Fruit fly (Drosophila melanogaster) whole organism, embryonic: ENCODE data around the gene eloF.

Experiments
- Ada2b ChIP-seq: fragments of 200-800 bp; sonication (Bioruptor generic); IDR thresholded peaks from 2 replicates; pipeline ENCODE4 v1.3.6; 2022; ENCODE audit warnings: missing biosample characterization, missing genetic modification characterization
- B-H1 ChIP-seq: fragments of 200-800 bp; sonication (Bioruptor generic); IDR thresholded peaks from 3 replicates; pipeline ENCODE4 v1.3.6; 2022; ENCODE audit warnings: missing biosample characterization, missing genetic modification characterization
- Blimp-1 ChIP-seq: fragments of 200-800 bp; sonication (Bioruptor generic); optimal IDR thresholded peaks from 3 replicates; lab custom pipeline; 2018; ENCODE audit warnings: missing biosample characterization, missing genetic modification characterization, mild to moderate bottlenecking, moderate library complexity, missing genetic modification reagents
- CG10267 ChIP-seq: fragments of 200-800 bp; sonication (Bioruptor generic); optimal IDR thresholded peaks from 2 replicates; lab custom pipeline; 2018; ENCODE audit warnings: missing biosample characterization, mild to moderate bottlenecking, missing genetic modification characterization, moderate library complexity
- CG11504 ChIP-seq: fragments of 200-800 bp; sonication (Bioruptor generic); optimal IDR thresholded peaks from 3 replicates; lab custom pipeline; 2019; ENCODE audit warnings: missing biosample characterization, mild to moderate bottlenecking, missing genetic modification characterization, moderate library complexity
- CG11695 ChIP-seq: fragments of 200-800 bp; sonication (Bioruptor generic); IDR thresholded peaks from 3 replicates; pipeline ENCODE4 v1.3.6; 2022; ENCODE audit warnings: missing biosample characterization, missing genetic modification characterization
- CG12391 ChIP-seq: fragments of 200-800 bp; sonication (Bioruptor generic); optimal IDR thresholded peaks from 3 replicates; lab custom pipeline; 2018; ENCODE audit warnings: missing biosample characterization, mild to moderate bottlenecking, missing genetic modification characterization, moderate library complexity
- CG13424 ChIP-seq: fragments of 200-800 bp; sonication (Bioruptor generic); optimal IDR thresholded peaks from 2 replicates; lab custom pipeline; 2019; ENCODE audit warnings: missing biosample characterization, mild to moderate bottlenecking, missing genetic modification characterization, moderate library complexity
- CG15269 ChIP-seq: fragments of 200-800 bp; sonication (Bioruptor generic); optimal IDR thresholded peaks from 2 replicates; lab custom pipeline; 2018; ENCODE audit warnings: missing biosample characterization, mild to moderate bottlenecking, missing genetic modification characterization, moderate library complexity
- CG1647 ChIP-seq: fragments of 200-800 bp; sonication (Bioruptor generic); optimal IDR thresholded peaks from 3 replicates; lab custom pipeline; 2016; ENCODE audit warnings: missing biosample characterization, missing genetic modification characterization
- CG18476 ChIP-seq: fragments of 200-800 bp; sonication (Bioruptor generic); optimal IDR thresholded peaks from 2 replicates; lab custom pipeline; 2016; ENCODE audit warnings: missing biosample characterization, mild to moderate bottlenecking, missing genetic modification characterization
- CG18619 ChIP-seq: fragments of 200-800 bp; sonication (Bioruptor generic); optimal IDR thresholded peaks from 3 replicates; lab custom pipeline; 2017; ENCODE audit warnings: missing biosample characterization, mild to moderate bottlenecking, missing genetic modification characterization
- CG30403 ChIP-seq: fragments of 200-800 bp; sonication (Bioruptor generic); optimal IDR thresholded peaks from 3 replicates; lab custom pipeline; 2016; ENCODE audit warnings: missing biosample characterization, missing genetic modification characterization
- CG3065 ChIP-seq: fragments of 200-800 bp; sonication (Bioruptor generic); optimal IDR thresholded peaks from 2 replicates; lab custom pipeline; 2016; ENCODE audit warnings: missing biosample characterization, missing genetic modification characterization
- CG34422 ChIP-seq: fragments of 200-800 bp; sonication (Bioruptor generic); IDR thresholded peaks from 3 replicates; pipeline ENCODE4 v1.3.6; 2022; ENCODE audit warnings: missing biosample characterization, missing genetic modification characterization
- CG5180 ChIP-seq: fragments of 200-800 bp; sonication (Bioruptor generic); optimal IDR thresholded peaks from 3 replicates; lab custom pipeline; 2017; ENCODE audit warnings: missing biosample characterization, missing genetic modification characterization, mild to moderate bottlenecking, moderate library complexity, missing genetic modification reagents
- CG6813 ChIP-seq: fragments of 200-800 bp; sonication (Bioruptor generic); optimal IDR thresholded peaks from 2 replicates; lab custom pipeline; 2017; ENCODE audit warnings: missing biosample characterization, missing genetic modification characterization, mild to moderate bottlenecking, moderate library complexity, missing genetic modification reagents
- CG6854 ChIP-seq: fragments of 200-800 bp; sonication (Bioruptor generic); optimal IDR thresholded peaks from 3 replicates; lab custom pipeline; 2017; ENCODE audit warnings: missing biosample characterization, mild to moderate bottlenecking, missing genetic modification characterization
- CG7556 ChIP-seq: fragments of 200-800 bp; sonication (Bioruptor generic); optimal IDR thresholded peaks from 2 replicates; lab custom pipeline; 2017; ENCODE audit warnings: missing biosample characterization, mild to moderate bottlenecking, missing genetic modification characterization
- CG9215 ChIP-seq: fragments of 200-800 bp; sonication (Bioruptor generic); IDR thresholded peaks from 2 replicates; pipeline ENCODE4 v1.3.6; 2022; ENCODE audit warnings: missing biosample characterization, missing genetic modification characterization
- CG9817 ChIP-seq: fragments of 200-800 bp; sonication (Bioruptor generic); optimal IDR thresholded peaks from 2 replicates; lab custom pipeline; 2018; ENCODE audit warnings: missing biosample characterization, mild to moderate bottlenecking, missing genetic modification characterization, moderate library complexity
- Fer3 ChIP-seq: fragments of 200-800 bp; sonication (Bioruptor generic); optimal IDR thresholded peaks from 2 replicates; lab custom pipeline; 2018; ENCODE audit warnings: missing biosample characterization, mild to moderate bottlenecking, missing genetic modification characterization, moderate library complexity
- Hr51 ChIP-seq, 2 experiments: fragments of 200-800 bp; sonication (Bioruptor generic); optimal IDR thresholded peaks; 2 replicates in 1 of 2; 3 replicates in 1 of 2; lab custom pipeline; 2016 to 2018; ENCODE audit warnings: missing biosample characterization in 2 of 2, missing genetic modification characterization in 2 of 2, mild to moderate bottlenecking in 1 of 2, moderate library complexity in 1 of 2
- Nf-YC ChIP-seq: fragments of 200-800 bp; optimal IDR thresholded peaks from 3 replicates; lab custom pipeline; 2019; ENCODE audit warnings: missing biosample characterization, mild to moderate bottlenecking, missing genetic modification characterization, moderate library complexity
- Oli ChIP-seq: fragments of 200-800 bp; sonication (Bioruptor generic); optimal IDR thresholded peaks from 2 replicates; lab custom pipeline; 2018; ENCODE audit warnings: missing biosample characterization, mild to moderate bottlenecking, missing genetic modification characterization, moderate library complexity
- PHDP ChIP-seq: fragments of 200-800 bp; sonication (Bioruptor generic); optimal IDR thresholded peaks from 3 replicates; lab custom pipeline; 2018; ENCODE audit warnings: missing biosample characterization, mild to moderate bottlenecking, missing genetic modification characterization, moderate library complexity
- Rfx ChIP-seq: fragments of 200-800 bp; sonication (Bioruptor generic); IDR thresholded peaks from 2 replicates; pipeline ENCODE4 v1.3.6; 2022; ENCODE audit warnings: missing biosample characterization, missing genetic modification characterization
- bab2 ChIP-seq: fragments of 200-800 bp; sonication (Bioruptor generic); optimal IDR thresholded peaks from 2 replicates; lab custom pipeline; 2016; ENCODE audit warnings: missing biosample characterization, missing genetic modification characterization
- dan ChIP-seq: fragments of 200-800 bp; sonication (Bioruptor generic); IDR thresholded peaks from 2 replicates; pipeline ENCODE4 v1.3.6; 2022; ENCODE audit warnings: missing biosample characterization, missing genetic modification characterization
- dmrt99B ChIP-seq: fragments of 200-800 bp; sonication (Bioruptor generic); optimal IDR thresholded peaks from 2 replicates; lab custom pipeline; 2018; ENCODE audit warnings: missing biosample characterization, mild to moderate bottlenecking, missing genetic modification characterization, moderate library complexity
- dysf ChIP-seq: fragments of 200-800 bp; sonication (Bioruptor generic); IDR thresholded peaks from 3 replicates; pipeline ENCODE4 v1.3.6; 2022; ENCODE audit warnings: missing biosample characterization, missing genetic modification characterization
- eyg ChIP-seq: fragments of 200-800 bp; sonication (Bioruptor generic); optimal IDR thresholded peaks from 3 replicates; lab custom pipeline; 2016; ENCODE audit warnings: missing biosample characterization, missing genetic modification characterization
- fd96Cb ChIP-seq: fragments of 200-800 bp; sonication (Bioruptor generic); optimal IDR thresholded peaks from 2 replicates; lab custom pipeline; 2018; ENCODE audit warnings: missing biosample characterization, mild to moderate bottlenecking, missing genetic modification characterization, moderate library complexity
- ftz-f1 ChIP-seq: fragments of 200-800 bp; sonication (Bioruptor generic); optimal IDR thresholded peaks from 2 replicates; lab custom pipeline; 2016; ENCODE audit warnings: missing biosample characterization, missing genetic modification characterization
- gem ChIP-seq: fragments of 200-800 bp; sonication (Bioruptor generic); optimal IDR thresholded peaks from 2 replicates; lab custom pipeline; 2019; ENCODE audit warnings: missing biosample characterization, mild to moderate bottlenecking, missing genetic modification characterization, moderate library complexity
- grau ChIP-seq: fragments of 200-800 bp; optimal IDR thresholded peaks from 3 replicates; lab custom pipeline; 2019; ENCODE audit warnings: missing biosample characterization, mild to moderate bottlenecking, missing genetic modification characterization, moderate library complexity
- gro ChIP-seq: fragments of 200-800 bp; sonication (Bioruptor generic); optimal IDR thresholded peaks from 2 replicates; lab custom pipeline; 2016; ENCODE audit warnings: missing biosample characterization, missing genetic modification characterization
- gt ChIP-seq: fragments of 200-800 bp; sonication (Bioruptor generic); IDR thresholded peaks from 2 replicates; pipeline ENCODE4 v1.3.6; 2022; ENCODE audit warnings: missing biosample characterization, missing genetic modification characterization
- inv ChIP-seq: fragments of 200-800 bp; sonication (Bioruptor generic); IDR thresholded peaks from 2 replicates; pipeline ENCODE4 v1.3.6; 2022; ENCODE audit warnings: missing biosample characterization, missing genetic modification characterization; ENCODE audit not compliant: partially characterized antibody
- jigr1 ChIP-seq: fragments of 200-800 bp; sonication (Bioruptor generic); IDR thresholded peaks from 3 replicates; pipeline ENCODE4 v1.3.6; 2022; ENCODE audit warnings: missing biosample characterization, missing genetic modification characterization
- lab ChIP-seq: fragments of 200-800 bp; sonication (Bioruptor generic); optimal IDR thresholded peaks from 3 replicates; lab custom pipeline; 2017; ENCODE audit warnings: missing biosample characterization, missing genetic modification characterization, mild to moderate bottlenecking, moderate library complexity, missing genetic modification reagents
- lov ChIP-seq, 2 experiments: fragments of 200-800 bp in 1 of 2; fragments of >200 bp in 1 of 2; sonication (Bioruptor generic) in 1 of 2; IDR thresholded peaks in 1 of 2; optimal IDR thresholded peaks in 1 of 2; 2 replicates in 1 of 2; 3 replicates in 1 of 2; pipeline versions ENCODE4 v1.3.6 to Lab custom; 2017 to 2022; ENCODE audit warnings: missing biosample characterization in 1 of 2, missing genetic modification characterization in 1 of 2
- nerfin-1 ChIP-seq: fragments of 200-800 bp; sonication (Bioruptor generic); optimal IDR thresholded peaks from 3 replicates; lab custom pipeline; 2019; ENCODE audit warnings: missing biosample characterization, mild to moderate bottlenecking, missing genetic modification characterization, moderate library complexity
- nmo ChIP-seq: fragments of 200-800 bp; sonication (Bioruptor generic); optimal IDR thresholded peaks from 2 replicates; lab custom pipeline; 2018; ENCODE audit warnings: missing biosample characterization, mild to moderate bottlenecking, missing genetic modification characterization, moderate library complexity
- phol ChIP-seq: fragments of 200-800 bp; sonication (Bioruptor generic); optimal IDR thresholded peaks from 3 replicates; lab custom pipeline; 2018; ENCODE audit warnings: missing biosample characterization, mild to moderate bottlenecking, missing genetic modification characterization, moderate library complexity
- pum ChIP-seq: fragments of 200-800 bp; sonication (Bioruptor generic); optimal IDR thresholded peaks from 2 replicates; lab custom pipeline; 2016; ENCODE audit warnings: missing biosample characterization, missing genetic modification characterization
- scrt ChIP-seq: fragments of 200-800 bp; sonication (Bioruptor generic); optimal IDR thresholded peaks from 2 replicates; lab custom pipeline; 2018; ENCODE audit warnings: missing biosample characterization, mild to moderate bottlenecking, missing genetic modification characterization, moderate library complexity
- sqz ChIP-seq: fragments of 200-800 bp; sonication (Bioruptor generic); optimal IDR thresholded peaks from 3 replicates; lab custom pipeline; 2018; ENCODE audit warnings: missing biosample characterization, mild to moderate bottlenecking, missing genetic modification characterization
- ttk ChIP-seq: fragments of 200-800 bp; sonication (Bioruptor generic); IDR thresholded peaks from 2 replicates; pipeline ENCODE4 v2.1.2; 2022; ENCODE audit warnings: missing biosample characterization, missing genetic modification characterization

eloF gene

dm6 chr3R:9857785-9858184 is 43.8 kb downstream of the eloF start (continued):
- TF ChIP-seq Ada2b (GFP tag; lab: Robert Waterston, UW): 0 out of 2 replicates have a peak, but pooled peaks have one; percentile 9
- TF ChIP-seq ftz-f1: no peak
- TF ChIP-seq CG10267: no peak
- TF ChIP-seq B-H1: 0 out of 3 replicates have a peak, but pooled peaks have one; percentile 13
- TF ChIP-seq CG18619: peak; percentile 4
- peak; percentile 31 for TF ChIP-seq CG12391 (tag; lab: Kevin White, UChicago)
- TF ChIP-seq nerfin-1: no peak
- peak; percentile 22 for TF ChIP-seq CG30403 (GFP tag; lab: Kevin White, UChicago)
- TF ChIP-seq bab2: no peak
- no peak for TF ChIP-seq CG1647
- TF ChIP-seq lab: peak; percentile 65
- TF ChIP-seq ttk (GFP tag; lab: Robert Waterston, UW): no peak; the same call in 1 of the 2 replicates
- TF ChIP-seq CG11695: peak; percentile 61; the same call in 2 of the 3 replicates
- TF ChIP-seq CG11504 (tag; lab: Kevin White, UChicago): peak; percentile 69
- TF ChIP-seq nmo: peak; percentile 25
- TF ChIP-seq CG13424 (tag; lab: Kevin White, UChicago): peak; percentile 21
- no peak for TF ChIP-seq CG34422 (GFP tag; lab: Robert Waterston, UW)
- TF ChIP-seq Blimp-1: peak; percentile 26
- peak; percentile 49; the same call in 2 of the 3 replicates for TF ChIP-seq dysf (GFP tag; lab: Robert Waterston, UW)
- no peak for TF ChIP-seq eyg (GFP tag; lab: Kevin White, UChicago)
- peak; percentile 64 for TF ChIP-seq gem (tag; lab: Kevin White, UChicago)
- TF ChIP-seq fd96Cb (tag; lab: Kevin White, UChicago): peak; percentile 6
- peak; percentile 22 for TF ChIP-seq phol (tag; lab: Kevin White, UChicago)
- TF ChIP-seq grau (tag; lab: Kevin White, UChicago): peak; percentile 43
- TF ChIP-seq CG3065 (GFP tag; lab: Kevin White, UChicago): no peak
- TF ChIP-seq CG6813: peak; percentile 6
- peak; percentile 32; the same call in 1 of the 2 replicates for TF ChIP-seq CG9215
- TF ChIP-seq CG9817 (tag; lab: Kevin White, UChicago): peak; percentile 0
- TF ChIP-seq dmrt99B: peak; percentile 62
- no peak for TF ChIP-seq jigr1 (GFP tag; lab: Robert Waterston, UW)
- TF ChIP-seq dan: no peak
- no peak for TF ChIP-seq gt (GFP tag; lab: Robert Waterston, UW)
- TF ChIP-seq Nf-YC (tag; lab: Kevin White, UChicago): peak; percentile 7
- peak; percentile 17 for TF ChIP-seq Oli (tag; lab: Kevin White, UChicago)
- TF ChIP-seq lov (optimal IDR thresholded peaks at IDR 0.05; lab: Kevin White, UChicago): no peak
- TF ChIP-seq lov (GFP tag; IDR thresholded peaks at IDR 0.05; lab: Robert Waterston, UW): no peak
- peak; percentile 56 for TF ChIP-seq CG7556 (GFP tag; lab: Kevin White, UChicago)
- no peak for TF ChIP-seq pum (GFP tag; lab: Kevin White, UChicago)
- peak; percentile 24 for TF ChIP-seq scrt (GFP tag; lab: Kevin White, UChicago)
- TF ChIP-seq CG5180 (GFP tag; lab: Kevin White, UChicago): no peak
- TF ChIP-seq inv (GFP tag; lab: Robert Waterston, UW): no peak
- TF ChIP-seq CG6854 (GFP tag; lab: Kevin White, UChicago): no peak
- peak in 1 of 2 experiments; percentile 53 for TF ChIP-seq Hr51 (GFP tag; optimal IDR thresholded peaks at IDR 0.05; lab: Kevin White, UChicago)
- TF ChIP-seq gro: no peak
- TF ChIP-seq Rfx (GFP tag; lab: Robert Waterston, UW): peak; percentile 24; the same call in 1 of the 2 replicates
- no peak for TF ChIP-seq sqz (GFP tag; lab: Kevin White, UChicago)
- TF ChIP-seq CG15269 (tag; lab: Kevin White, UChicago): peak; percentile 33
- no peak for TF ChIP-seq CG18476 (GFP tag; lab: Kevin White, UChicago)
- TF ChIP-seq PHDP (tag; lab: Kevin White, UChicago): peak; percentile 26
- TF ChIP-seq Fer3 (tag; lab: Kevin White, UChicago): peak; percentile 20
